Fruit fly (Drosophila melanogaster) whole organism, wandering third instar larva: ENCODE results near the gene Capa.
A peak's percentile ranks its signal among the peaks of the same experiment; 100 is the strongest.

ENCODE experiments used
- Abd-B ChIP-seq: fragments of >200 bp; optimal IDR thresholded peaks from 2 replicates; lab custom pipeline; 2017; ENCODE audit warnings: missing biosample characterization, missing genetic modification characterization
- CG32264 ChIP-seq: fragments of 200-800 bp; sonication (Bioruptor generic); optimal IDR thresholded peaks from 2 replicates; lab custom pipeline; 2016; ENCODE audit warnings: missing biosample characterization, missing genetic modification characterization
- CG9705 ChIP-seq: fragments of 200-800 bp; sonication (Bioruptor generic); optimal IDR thresholded peaks from 2 replicates; lab custom pipeline; 2018; ENCODE audit warnings: missing biosample characterization, mild to moderate bottlenecking, missing genetic modification characterization
- CrebA ChIP-seq: fragments of 200-800 bp; sonication (Bioruptor generic); optimal IDR thresholded peaks from 2 replicates; lab custom pipeline; 2016; ENCODE audit warnings: missing biosample characterization, mild to moderate bottlenecking, missing genetic modification characterization, borderline replicate concordance
- Dfd ChIP-seq: fragments of >200 bp; optimal IDR thresholded peaks from 2 replicates; lab custom pipeline; 2017; ENCODE audit warnings: missing biosample characterization, missing genetic modification characterization
- Dif ChIP-seq: fragments of 200-275, 200-300 bp; sonication (Bioruptor generic); optimal IDR thresholded peaks from 2 replicates; lab custom pipeline; 2018; ENCODE audit warnings: missing biosample characterization, missing genetic modification characterization; ENCODE audit not compliant: partially characterized antibody
- GATAd ChIP-seq: sonication (Bioruptor generic); optimal IDR thresholded peaks from 2 replicates; lab custom pipeline; 2016; ENCODE audit warnings: missing biosample characterization, missing genetic modification characterization
- HLH106 ChIP-seq: fragments of 200-800 bp; optimal IDR thresholded peaks from 3 replicates; lab custom pipeline; 2019; ENCODE audit warnings: missing biosample characterization, mild to moderate bottlenecking, missing genetic modification characterization, moderate library complexity
- Hnf4 ChIP-seq: fragments of 200-800 bp; sonication (Bioruptor generic); optimal IDR thresholded peaks from 2 replicates; lab custom pipeline; 2016; ENCODE audit warnings: missing biosample characterization, mild to moderate bottlenecking, missing genetic modification characterization
- Hr78 ChIP-seq: fragments of >200 bp; optimal IDR thresholded peaks from 2 replicates; lab custom pipeline; 2017; ENCODE audit warnings: missing biosample characterization, missing genetic modification characterization
- Hr83 ChIP-seq: fragments of 200-300 bp; sonication (Bioruptor generic); optimal IDR thresholded peaks from 2 replicates; lab custom pipeline; 2016; ENCODE audit warnings: missing biosample characterization, mild to moderate bottlenecking, missing genetic modification characterization, moderate library complexity; ENCODE audit not compliant: poor library complexity, severe bottlenecking
- Mio ChIP-seq: sonication (Bioruptor generic); optimal IDR thresholded peaks from 2 replicates; lab custom pipeline; 2016; ENCODE audit warnings: missing biosample characterization, missing genetic modification characterization
- Myc ChIP-seq: fragments of >200 bp; optimal IDR thresholded peaks from 2 replicates; lab custom pipeline; 2017
- N ChIP-seq: fragments of >200 bp; optimal IDR thresholded peaks from 2 replicates; lab custom pipeline; 2018; ENCODE audit warnings: missing biosample characterization, missing external identifiers, missing genetic modification characterization
- OdsH ChIP-seq: fragments of 200-800 bp; sonication (Bioruptor generic); optimal IDR thresholded peaks from 2 replicates; lab custom pipeline; 2016; ENCODE audit warnings: missing biosample characterization, mild to moderate bottlenecking, missing genetic modification characterization
- Rel ChIP-seq, 2 experiments: fragments of 200-800 bp; sonication (Bioruptor generic) in 1 of 2; optimal IDR thresholded peaks; 2 replicates in 1 of 2; 3 replicates in 1 of 2; lab custom pipeline; 2016 to 2019; ENCODE audit warnings: mild to moderate bottlenecking in 2 of 2, missing biosample characterization in 2 of 2, missing genetic modification characterization in 2 of 2, moderate library complexity in 1 of 2
- Sp1 ChIP-seq: fragments of 200-800 bp; sonication (Bioruptor generic); optimal IDR thresholded peaks from 3 replicates; lab custom pipeline; 2019; ENCODE audit warnings: missing biosample characterization, mild to moderate bottlenecking, missing genetic modification characterization, moderate library complexity
- Vsx2 ChIP-seq: fragments of 200-300, 225-300 bp; sonication (Bioruptor generic); optimal IDR thresholded peaks from 2 replicates; lab custom pipeline; 2018; ENCODE audit warnings: missing biosample characterization, missing genetic modification characterization; ENCODE audit not compliant: partially characterized antibody
- brk ChIP-seq: fragments of 200-800 bp; sonication (Bioruptor generic); optimal IDR thresholded peaks from 2 replicates; lab custom pipeline; 2016; ENCODE audit warnings: missing biosample characterization, mild to moderate bottlenecking, missing genetic modification characterization
- dl ChIP-seq, 2 experiments: fragments of 175-275, 200-275 bp in 1 of 2; fragments of 200-275 bp in 1 of 2; sonication (Bioruptor generic); optimal IDR thresholded peaks; lab custom pipeline; 2018; ENCODE audit warnings: mild to moderate bottlenecking in 2 of 2, missing biosample characterization in 2 of 2, missing genetic modification characterization in 2 of 2, moderate library complexity in 2 of 2; ENCODE audit not compliant: partially characterized antibody in 2 of 2, insufficient read depth in 1 of 2
- dmrt93B ChIP-seq: fragments of 200-800 bp; sonication (Bioruptor generic); optimal IDR thresholded peaks from 2 replicates; lab custom pipeline; 2018; ENCODE audit warnings: missing biosample characterization, mild to moderate bottlenecking, missing genetic modification characterization
- dsf ChIP-seq: sonication (Bioruptor generic); optimal IDR thresholded peaks from 2 replicates; lab custom pipeline; 2016; ENCODE audit warnings: missing biosample characterization, missing genetic modification characterization, borderline replicate concordance
- ey ChIP-seq: fragments of 200-800 bp; sonication (Bioruptor generic); optimal IDR thresholded peaks from 2 replicates; lab custom pipeline; 2016; ENCODE audit warnings: missing biosample characterization, missing genetic modification characterization
- foxo ChIP-seq, 2 experiments: fragments of 200-800 bp; sonication (Bioruptor generic); optimal IDR thresholded peaks; 2 replicates in 1 of 2; 3 replicates in 1 of 2; lab custom pipeline; 2016 to 2017; ENCODE audit warnings: missing biosample characterization in 2 of 2, missing genetic modification characterization in 2 of 2
- fru ChIP-seq: fragments of 200-800 bp; sonication (Bioruptor generic); optimal IDR thresholded peaks from 3 replicates; lab custom pipeline; 2016; ENCODE audit warnings: missing biosample characterization, mild to moderate bottlenecking, missing genetic modification characterization
- h ChIP-seq: fragments of 200-800 bp; sonication (Bioruptor generic); optimal IDR thresholded peaks from 3 replicates; lab custom pipeline; 2016; ENCODE audit warnings: missing biosample characterization, mild to moderate bottlenecking, missing genetic modification characterization
- jim ChIP-seq: fragments of 175-275, 200-325 bp; sonication (Bioruptor generic); optimal IDR thresholded peaks from 2 replicates; lab custom pipeline; 2016; ENCODE audit warnings: missing biosample characterization, mild to moderate bottlenecking, missing genetic modification characterization
- lola ChIP-seq: fragments of >200 bp; optimal IDR thresholded peaks from 2 replicates; lab custom pipeline; 2017; ENCODE audit warnings: missing biosample characterization, missing genetic modification characterization
- pan ChIP-seq: fragments of >200 bp; optimal IDR thresholded peaks from 2 replicates; lab custom pipeline; 2017
- psq ChIP-seq: fragments of 200-800 bp; sonication (Bioruptor generic); optimal IDR thresholded peaks from 3 replicates; lab custom pipeline; 2017; ENCODE audit warnings: missing biosample characterization, mild to moderate bottlenecking, missing genetic modification characterization, moderate library complexity
- rgr ChIP-seq: fragments of 200-800 bp; sonication (Bioruptor generic); optimal IDR thresholded peaks from 3 replicates; lab custom pipeline; 2016; ENCODE audit warnings: missing biosample characterization, mild to moderate bottlenecking, missing genetic modification characterization
- sage ChIP-seq: fragments of 200-800 bp; sonication (Bioruptor generic); optimal IDR thresholded peaks from 2 replicates; lab custom pipeline; 2016; ENCODE audit warnings: missing biosample characterization, mild to moderate bottlenecking, missing genetic modification characterization
- sv ChIP-seq: fragments of 200-800 bp; sonication (Bioruptor generic); optimal IDR thresholded peaks from 3 replicates; lab custom pipeline; 2016; ENCODE audit warnings: missing biosample characterization, missing genetic modification characterization
- tai ChIP-seq: sonication (Bioruptor generic); optimal IDR thresholded peaks from 2 replicates; lab custom pipeline; 2016; ENCODE audit warnings: missing biosample characterization, missing genetic modification characterization
- usp ChIP-seq: fragments of >200 bp; optimal IDR thresholded peaks from 2 replicates; lab custom pipeline; 2017; ENCODE audit warnings: missing biosample characterization, missing genetic modification characterization
- woc ChIP-seq: sonication (Bioruptor generic); optimal IDR thresholded peaks from 2 replicates; lab custom pipeline; 2016; ENCODE audit warnings: missing biosample characterization, mild to moderate bottlenecking, missing genetic modification characterization

Capa gene

DNA sequence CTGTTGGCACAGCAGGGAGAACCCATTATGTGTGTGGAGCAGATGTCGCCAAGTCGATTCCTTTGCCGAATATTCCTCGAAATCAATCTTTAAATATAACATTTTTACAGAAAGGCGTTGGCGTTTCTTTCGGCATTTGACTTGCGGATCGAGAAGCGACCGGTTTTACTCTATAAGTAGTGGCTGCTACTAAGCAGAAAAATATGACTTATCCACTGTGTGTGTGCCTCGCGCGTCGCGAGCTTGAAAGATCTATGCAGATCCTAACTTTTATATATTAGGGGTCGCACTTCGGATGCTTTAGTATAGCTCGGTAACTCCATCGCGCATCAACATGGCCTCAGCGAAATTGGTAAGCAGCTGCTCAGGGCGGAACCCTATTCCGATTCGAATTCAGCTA lies 9.0 kb downstream of the Capa start, which contains the start of gene CG15515:
Gene CG15515 (plus strand): TSS at position 301 of the 400 bp plus-strand sequence.
- TF ChIP-seq Mio (GFP tag; lab: Kevin White, UChicago) (no peak), rgr (GFP tag; lab: Kevin White, UChicago) (no peak), Sp1 (GFP tag; lab: Kevin White, UChicago) (no peak), Rel (GFP tag; optimal IDR thresholded peaks at IDR 0.05; lab: Kevin White, UChicago) (no peak), Rel (tag; optimal IDR thresholded peaks at IDR 0.05; lab: Kevin White, UChicago) (no peak)

dm6 chr3R:29903775-29904356 lies 10.3 kb downstream of the Capa start, which contains the start of gene CG15517:
Gene CG15517, minus strand, starts transcription at chr3R:29903825.
- TF ChIP-seq Myc (lab: Kevin White, UChicago) (peak; percentile 44), Dif (peak; percentile 29), dl (GFP tag; optimal IDR thresholded peaks at IDR 0.05; lab: Kevin White, UChicago; ENCODE audit: insufficient read depth in 1 of 2, partially characterized antibody in 2 of 2) (peak in 1 of 2 experiments; percentile 7), Vsx2 (GFP tag; lab: Kevin White, UChicago) (peak; percentile 12), CrebA (GFP tag; lab: Kevin White, UChicago) (no peak), Dfd (GFP tag; lab: Kevin White, UChicago) (no peak)

DNA sequence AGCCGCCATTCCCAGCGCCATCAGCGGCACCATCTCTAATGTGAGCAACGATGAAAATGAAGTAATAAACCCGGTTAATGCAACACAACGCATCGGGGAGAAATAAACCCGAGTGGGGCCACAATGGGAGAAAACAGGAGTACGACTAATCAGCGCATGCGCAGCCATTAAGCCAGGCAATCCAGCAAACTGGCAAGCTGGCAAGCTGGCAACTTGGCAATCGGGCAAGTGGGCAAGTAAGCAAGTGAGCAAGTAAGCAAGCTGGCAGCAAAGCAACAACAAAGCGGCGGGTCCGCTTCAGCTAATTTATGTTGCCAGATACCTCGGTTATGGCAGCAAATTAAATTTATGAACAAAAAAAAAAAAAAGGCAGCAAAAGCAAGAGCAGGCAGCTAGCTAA lies 14.5 kb downstream of the Capa start:
- TF ChIP-seq usp (GFP tag; lab: Kevin White, UChicago) (no peak), Hr83 (no peak), OdsH (GFP tag; lab: Kevin White, UChicago) (no peak), Abd-B (no peak), Hnf4 (no peak), Mio (GFP tag; lab: Kevin White, UChicago) (no peak), tai (no peak), pan (lab: Kevin White, UChicago) (no peak), CrebA (GFP tag; lab: Kevin White, UChicago) (no peak), sv (GFP tag; lab: Kevin White, UChicago) (no peak), Dif (no peak), lola (GFP tag; lab: Kevin White, UChicago) (no peak), dsf (GFP tag; lab: Kevin White, UChicago) (no peak), brk (GFP tag; lab: Kevin White, UChicago) (no peak), N (GFP tag; lab: Kevin White, UChicago) (no peak), Sp1 (GFP tag; lab: Kevin White, UChicago) (no peak), Dfd (GFP tag; lab: Kevin White, UChicago) (no peak)

dm6 chr3R:29898588-29898987 lies 15.6 kb downstream of the Capa start:
- TF ChIP-seq usp (GFP tag; lab: Kevin White, UChicago) (no peak), Mio (GFP tag; lab: Kevin White, UChicago) (no peak), fru (no peak), h (no peak), Abd-B (no peak), Hr83 (no peak), dsf (GFP tag; lab: Kevin White, UChicago) (no peak), Vsx2 (GFP tag; lab: Kevin White, UChicago) (no peak), GATAd (GFP tag; lab: Kevin White, UChicago) (no peak), rgr (GFP tag; lab: Kevin White, UChicago) (no peak), Dfd (GFP tag; lab: Kevin White, UChicago) (no peak), Sp1 (GFP tag; lab: Kevin White, UChicago) (no peak), N (GFP tag; lab: Kevin White, UChicago) (no peak), Dif (no peak), foxo (GFP tag; optimal IDR thresholded peaks at IDR 0.05; lab: Kevin White, UChicago) (no peak), sage (GFP tag; lab: Kevin White, UChicago) (no peak), woc (GFP tag; lab: Kevin White, UChicago) (no peak)

- no peak for TF ChIP-seq ey (GFP tag; lab: Kevin White, UChicago)
- no peak for TF ChIP-seq Abd-B
- peak; percentile 14 for TF ChIP-seq sv (GFP tag; lab: Kevin White, UChicago)
- peak; percentile 4 for TF ChIP-seq h
- TF ChIP-seq CG9705, result no peak
- no peak for TF ChIP-seq jim (GFP tag; lab: Kevin White, UChicago)
- no peak for TF ChIP-seq brk (GFP tag; lab: Kevin White, UChicago)
- TF ChIP-seq dl (GFP tag; optimal IDR thresholded peaks at IDR 0.05; lab: Kevin White, UChicago; ENCODE audit: insufficient read depth in 1 of 2, partially characterized antibody in 2 of 2), result no peak
- TF ChIP-seq lola (GFP tag; lab: Kevin White, UChicago), result no peak
- no peak for TF ChIP-seq Dfd (GFP tag; lab: Kevin White, UChicago)
- no peak for TF ChIP-seq Hr78 (GFP tag; lab: Kevin White, UChicago)
- TF ChIP-seq foxo (GFP tag; optimal IDR thresholded peaks at IDR 0.05; lab: Kevin White, UChicago), result no peak
- no peak for TF ChIP-seq dmrt93B (GFP tag; lab: Kevin White, UChicago)
- no peak for TF ChIP-seq psq (GFP tag; lab: Kevin White, UChicago)
- no peak for TF ChIP-seq CrebA (GFP tag; lab: Kevin White, UChicago)
- TF ChIP-seq HLH106 (tag; lab: Kevin White, UChicago), result peak; percentile 39
- no peak for TF ChIP-seq Hr83
- no peak for TF ChIP-seq rgr (GFP tag; lab: Kevin White, UChicago)
- no peak for TF ChIP-seq Myc (lab: Kevin White, UChicago)
- no peak for TF ChIP-seq dsf (GFP tag; lab: Kevin White, UChicago)
- TF ChIP-seq N (GFP tag; lab: Kevin White, UChicago), result no peak
- no peak for TF ChIP-seq CG32264
- TF ChIP-seq OdsH (GFP tag; lab: Kevin White, UChicago), result no peak
- TF ChIP-seq woc (GFP tag; lab: Kevin White, UChicago), result no peak
- no peak for TF ChIP-seq Hnf4
Measured at dm6 chr3R:29894393-29894792, 19.8 kb downstream of the Capa start.
